Worm (Caenorhabditis elegans) whole organism, L4 larva: Measurements from ENCODE around the gene Y39A1A.24.

Source experiments
- ama-1 ChIP-seq: fragments of 150-350 bp; optimal IDR thresholded peaks from 2 replicates; lab custom pipeline; 2014; ENCODE audit warnings: inconsistent platforms, mixed read lengths
- duxl-1 ChIP-seq: sonication (generic microtip); optimal IDR thresholded peaks from 2 replicates; lab custom pipeline; 2016; ENCODE audit warnings: mild to moderate bottlenecking, missing genetic modification characterization, moderate library complexity, missing compliant biosample characterization; ENCODE audit not compliant: poor library complexity
- mep-1 ChIP-seq: fragments of 150-350 bp; sonication (generic microtip); optimal IDR thresholded peaks from 3 replicates; lab custom pipeline; 2014; ENCODE audit warnings: missing biosample characterization, missing genetic modification characterization
- nhr-11 ChIP-seq: fragments of 150-350 bp; optimal IDR thresholded peaks from 2 replicates; lab custom pipeline; 2014; ENCODE audit warnings: missing biosample characterization, missing genetic modification characterization
- nhr-237 ChIP-seq: sonication (generic microtip); optimal IDR thresholded peaks from 2 replicates; lab custom pipeline; 2017; ENCODE audit warnings: missing biosample characterization, missing genetic modification characterization
- pha-4 ChIP-seq, 2 experiments: fragments of 150-350 bp in 1 of 2; fragments of 200-800 bp in 1 of 2; sonication (Bioruptor generic) in 1 of 2; IDR thresholded peaks in 1 of 2; optimal IDR thresholded peaks in 1 of 2; 2 replicates each; pipeline versions ENCODE4 v1.3.6 to Lab custom; 2014 to 2022; ENCODE audit warnings: missing genetic modification characterization in 2 of 2, missing genetic modification reagents in 2 of 2, missing biosample characterization in 1 of 2, missing compliant biosample characterization in 1 of 2
- saeg-2 ChIP-seq: fragments of 200-800 bp; sonication (Bioruptor generic); IDR thresholded peaks from 2 replicates; pipeline ENCODE4 v1.3.6; 2022; ENCODE audit warnings: missing genetic modification reagents, missing genetic modification characterization, missing compliant biosample characterization
- snpc-4 ChIP-seq: fragments of 150-350 bp; optimal IDR thresholded peaks from 2 replicates; lab custom pipeline; 2014; ENCODE audit warnings: missing biosample characterization, missing genetic modification characterization

ce11 chrIII:10615166-10615565, 2.7 kb downstream of the Y39A1A.24 start, which contains the start of gene mrpl-22:
- TF ChIP-seq ama-1: no peak
- no peak for TF ChIP-seq pha-4 (GFP tag; IDR thresholded peaks at IDR 0.05; lab: Robert Waterston, UW)
- TF ChIP-seq pha-4 (tag; optimal IDR thresholded peaks at IDR 0.05; lab: Kevin White, UChicago): no peak
- no peak for TF ChIP-seq nhr-11 (tag; lab: Kevin White, UChicago)
- TF ChIP-seq mep-1 (tag; lab: Kevin White, UChicago): no peak
- no peak for TF ChIP-seq snpc-4 (tag; lab: Kevin White, UChicago)
- no peak for TF ChIP-seq nhr-237 (tag; lab: Kevin White, UChicago)
- TF ChIP-seq duxl-1 (tag; lab: Kevin White, UChicago): no peak
- TF ChIP-seq saeg-2 (GFP tag; lab: Robert Waterston, UW): no peak
